Fruit fly (Drosophila melanogaster): ENCODE measurements around the gene Surf6.

Surf6 gene

dm6 chr3R:19902926-19903739 is 1.5 kb downstream of the Surf6 start, which contains the start of gene ClpX:
Gene ClpX, minus strand, starts transcription at chr3R:19903689.
- TF ChIP-seq HLH106 (tag; optimal IDR thresholded peaks at IDR 0.05) = no peak
- TF ChIP-seq lola (GFP tag; optimal IDR thresholded peaks at IDR 0.05) = no peak
- TF ChIP-seq sage (GFP tag; optimal IDR thresholded peaks at IDR 0.05) = no peak
- TF ChIP-seq Mio (GFP tag; optimal IDR thresholded peaks at IDR 0.05) = no peak
- no peak for TF ChIP-seq CG32264 (GFP tag; optimal IDR thresholded peaks at IDR 0.05)
- no peak for TF ChIP-seq Dif (GFP tag; optimal IDR thresholded peaks at IDR 0.05; ENCODE audit: partially characterized antibody)
- TF ChIP-seq pan (optimal IDR thresholded peaks at IDR 0.05) = no peak
- TF ChIP-seq h (GFP tag; optimal IDR thresholded peaks at IDR 0.05) = no peak
- no peak for TF ChIP-seq Rel (GFP tag; optimal IDR thresholded peaks at IDR 0.05)
- peak; percentile 63 for TF ChIP-seq Rel (tag; optimal IDR thresholded peaks at IDR 0.05)
- no peak for TF ChIP-seq Jra (GFP tag; optimal IDR thresholded peaks at IDR 0.05)
- TF ChIP-seq Myc (optimal IDR thresholded peaks at IDR 0.05) = peak; percentile 77
- TF ChIP-seq dsf (GFP tag; optimal IDR thresholded peaks at IDR 0.05; ENCODE audit: borderline replicate concordance) = no peak
- no peak for TF ChIP-seq CG9705 (GFP tag; optimal IDR thresholded peaks at IDR 0.05)
- TF ChIP-seq dl (GFP tag; optimal IDR thresholded peaks at IDR 0.05; ENCODE audit: insufficient read depth in 1 of 2, partially characterized antibody in 2 of 2) = no peak
- no peak for TF ChIP-seq fru (GFP tag; optimal IDR thresholded peaks at IDR 0.05)
- TF ChIP-seq brk (GFP tag; optimal IDR thresholded peaks at IDR 0.05) = no peak
- TF ChIP-seq CrebA (GFP tag; optimal IDR thresholded peaks at IDR 0.05; ENCODE audit: borderline replicate concordance) = no peak
- TF ChIP-seq woc (GFP tag; optimal IDR thresholded peaks at IDR 0.05) = peak; percentile 77
- TF ChIP-seq dmrt93B (GFP tag; optimal IDR thresholded peaks at IDR 0.05) = no peak
- no peak for TF ChIP-seq psq (GFP tag; optimal IDR thresholded peaks at IDR 0.05)
- no peak for TF ChIP-seq OdsH (GFP tag; optimal IDR thresholded peaks at IDR 0.05)
- no peak for TF ChIP-seq br (GFP tag; optimal IDR thresholded peaks at IDR 0.05)

dm6 chr3R:19902328-19902727 is 2.3 kb downstream of the Surf6 start:
- TF ChIP-seq CG9705 (GFP tag; optimal IDR thresholded peaks at IDR 0.05) (no peak), Myc (optimal IDR thresholded peaks at IDR 0.05) (no peak), Hr78 (GFP tag; optimal IDR thresholded peaks at IDR 0.05) (no peak)

DNA sequence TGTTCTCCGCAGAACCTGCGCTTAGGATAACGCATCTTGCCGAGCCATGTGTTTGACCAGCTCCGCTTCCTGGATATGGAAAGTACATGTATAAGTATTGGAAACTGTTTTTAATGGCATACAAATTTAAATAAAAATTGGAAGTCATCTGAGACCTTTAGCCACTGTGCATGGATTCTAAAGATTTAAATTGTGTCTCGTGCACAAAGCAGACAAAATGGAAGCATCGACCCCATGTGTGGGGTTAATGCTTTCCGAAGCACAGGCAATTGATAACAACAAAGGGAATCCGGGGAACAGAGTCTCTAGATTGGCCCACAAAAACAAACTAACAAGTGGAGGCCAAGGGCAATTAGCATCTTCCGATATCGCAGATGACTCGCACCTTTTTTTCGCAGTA is 2.9 kb downstream of the Surf6 start:
- TF ChIP-seq Rel (GFP tag; optimal IDR thresholded peaks at IDR 0.05) (no peak), Rel (tag; optimal IDR thresholded peaks at IDR 0.05) (peak; percentile 62), dsf (GFP tag; optimal IDR thresholded peaks at IDR 0.05; ENCODE audit: borderline replicate concordance) (no peak)

dm6 chr3R:19895305-19895704 is 9.4 kb downstream of the Surf6 start:
- no peak for TF ChIP-seq Myc (optimal IDR thresholded peaks at IDR 0.05)
- TF ChIP-seq Abd-B (GFP tag; optimal IDR thresholded peaks at IDR 0.05) = no peak
- TF ChIP-seq CrebA (GFP tag; optimal IDR thresholded peaks at IDR 0.05; ENCODE audit: borderline replicate concordance) = no peak
- TF ChIP-seq woc (GFP tag; optimal IDR thresholded peaks at IDR 0.05) = no peak
- TF ChIP-seq OdsH (GFP tag; optimal IDR thresholded peaks at IDR 0.05) = no peak
- TF ChIP-seq Dif (GFP tag; optimal IDR thresholded peaks at IDR 0.05; ENCODE audit: partially characterized antibody) = no peak
- no peak for TF ChIP-seq ey (GFP tag; optimal IDR thresholded peaks at IDR 0.05)

dm6 chr3R:19892046-19892445 is 12.6 kb downstream of the Surf6 start:
- TF ChIP-seq rgr (GFP tag; optimal IDR thresholded peaks at IDR 0.05) = no peak
- peak; percentile 44 for TF ChIP-seq sv (GFP tag; optimal IDR thresholded peaks at IDR 0.05)
- TF ChIP-seq Hr78 (GFP tag; optimal IDR thresholded peaks at IDR 0.05) = no peak
- no peak for TF ChIP-seq Dif (GFP tag; optimal IDR thresholded peaks at IDR 0.05; ENCODE audit: partially characterized antibody)
- no peak for TF ChIP-seq brk (GFP tag; optimal IDR thresholded peaks at IDR 0.05)
- no peak for TF ChIP-seq sage (GFP tag; optimal IDR thresholded peaks at IDR 0.05)
- TF ChIP-seq h (GFP tag; optimal IDR thresholded peaks at IDR 0.05) = peak; percentile 18
- TF ChIP-seq fru (GFP tag; optimal IDR thresholded peaks at IDR 0.05) = peak; percentile 5

dm6 chr3R:19891363-19891762 is 13.3 kb downstream of the Surf6 start:
- TF ChIP-seq Dif (GFP tag; optimal IDR thresholded peaks at IDR 0.05; ENCODE audit: partially characterized antibody) (no peak), sage (GFP tag; optimal IDR thresholded peaks at IDR 0.05) (no peak), Hnf4 (GFP tag; optimal IDR thresholded peaks at IDR 0.05) (no peak), rgr (GFP tag; optimal IDR thresholded peaks at IDR 0.05) (no peak), br (GFP tag; optimal IDR thresholded peaks at IDR 0.05) (no peak), foxo (GFP tag; optimal IDR thresholded peaks at IDR 0.05) (no peak), ey (GFP tag; optimal IDR thresholded peaks at IDR 0.05) (no peak), CrebA (GFP tag; optimal IDR thresholded peaks at IDR 0.05; ENCODE audit: borderline replicate concordance) (no peak), woc (GFP tag; optimal IDR thresholded peaks at IDR 0.05) (no peak), Dfd (GFP tag; optimal IDR thresholded peaks at IDR 0.05) (no peak), Myc (optimal IDR thresholded peaks at IDR 0.05) (no peak), dmrt93B (GFP tag; optimal IDR thresholded peaks at IDR 0.05) (no peak), usp (GFP tag; optimal IDR thresholded peaks at IDR 0.05) (no peak), pan (optimal IDR thresholded peaks at IDR 0.05) (no peak), OdsH (GFP tag; optimal IDR thresholded peaks at IDR 0.05) (no peak), Abd-B (GFP tag; optimal IDR thresholded peaks at IDR 0.05) (no peak), HLH106 (tag; optimal IDR thresholded peaks at IDR 0.05) (no peak), N (GFP tag; optimal IDR thresholded peaks at IDR 0.05) (no peak), jim (GFP tag; optimal IDR thresholded peaks at IDR 0.05) (no peak), sv (GFP tag; optimal IDR thresholded peaks at IDR 0.05) (no peak)

Measured in whole organism, wandering third instar larva.